Worm (Caenorhabditis elegans) whole organism, young adult: ENCODE data around the gene Y55F3AM.9.

Source experiments
- Y53F4B.3 ChIP-seq: fragments of 200-800 bp; sonication (Bioruptor generic); IDR thresholded peaks from 2 replicates; pipeline ENCODE4 v1.3.6; 2022; ENCODE audit warnings: missing genetic modification reagents, missing genetic modification characterization, missing compliant biosample characterization
- ceh-100 ChIP-seq: fragments of 200-800 bp; sonication (Bioruptor generic); IDR thresholded peaks from 2 replicates; pipeline ENCODE4 v1.3.6; 2022; ENCODE audit warnings: missing genetic modification reagents, missing genetic modification characterization, missing compliant biosample characterization
- him-1 ChIP-seq: sonication (generic microtip); optimal IDR thresholded peaks from 2 replicates; lab custom pipeline; 2016; ENCODE audit warnings: missing genotype, missing genetic modification reagents, missing genetic modification characterization, missing compliant biosample characterization
- lag-1 ChIP-seq: fragments of 200-800 bp; sonication (Bioruptor generic); IDR thresholded peaks from 2 replicates; pipeline ENCODE4 v1.3.6; 2022; ENCODE audit warnings: missing genetic modification reagents, missing genetic modification characterization, missing compliant biosample characterization
- lin-35 ChIP-seq, 3 experiments: fragments of 150-350 bp in 2 of 3; sonication (generic microtip) in 1 of 3; optimal IDR thresholded peaks; 2 replicates each; lab custom pipeline; 2014 to 2018; ENCODE audit warnings: missing biosample characterization in 3 of 3, missing genetic modification characterization in 3 of 3, missing genetic modification reagents in 3 of 3
- lin-54 ChIP-seq: fragments of 200-800 bp; sonication (Bioruptor generic); optimal IDR thresholded peaks from 2 replicates; lab custom pipeline; 2018; ENCODE audit warnings: mild to moderate bottlenecking, missing genetic modification characterization, missing compliant biosample characterization
- nfya-1 ChIP-seq: sonication (generic microtip); optimal IDR thresholded peaks from 2 replicates; lab custom pipeline; 2017; ENCODE audit warnings: antibody characterized with exemption, missing compliant biosample characterization, missing genetic modification characterization, borderline replicate concordance; ENCODE audit not compliant: insufficient read depth
- sptf-2 ChIP-seq: fragments of 200-800 bp; sonication (Bioruptor generic); optimal IDR thresholded peaks from 2 replicates; lab custom pipeline; 2018; ENCODE audit warnings: mild to moderate bottlenecking, missing genetic modification characterization, missing compliant biosample characterization
- unc-130 ChIP-seq: sonication (generic microtip); optimal IDR thresholded peaks from 2 replicates; lab custom pipeline; 2016; ENCODE audit warnings: missing genetic modification reagents, missing genetic modification characterization, missing compliant biosample characterization
- xnd-1 ChIP-seq: sonication (generic microtip); optimal IDR thresholded peaks from 2 replicates; lab custom pipeline; 2016; ENCODE audit warnings: missing genotype, missing genetic modification reagents, missing genetic modification characterization, missing compliant biosample characterization
- zfh-2 ChIP-seq: fragments of 200-800 bp; sonication (Bioruptor generic); conservative IDR thresholded peaks from 2 replicates; pipeline ENCODE4 v1.3.6; 2022; ENCODE audit warnings: missing genetic modification reagents, missing genetic modification characterization, missing compliant biosample characterization
- ztf-3 ChIP-seq: fragments of 200-800 bp; sonication (Bioruptor generic); optimal IDR thresholded peaks from 2 replicates; lab custom pipeline; 2018; ENCODE audit warnings: mild to moderate bottlenecking, missing genetic modification characterization, missing compliant biosample characterization

DNA sequence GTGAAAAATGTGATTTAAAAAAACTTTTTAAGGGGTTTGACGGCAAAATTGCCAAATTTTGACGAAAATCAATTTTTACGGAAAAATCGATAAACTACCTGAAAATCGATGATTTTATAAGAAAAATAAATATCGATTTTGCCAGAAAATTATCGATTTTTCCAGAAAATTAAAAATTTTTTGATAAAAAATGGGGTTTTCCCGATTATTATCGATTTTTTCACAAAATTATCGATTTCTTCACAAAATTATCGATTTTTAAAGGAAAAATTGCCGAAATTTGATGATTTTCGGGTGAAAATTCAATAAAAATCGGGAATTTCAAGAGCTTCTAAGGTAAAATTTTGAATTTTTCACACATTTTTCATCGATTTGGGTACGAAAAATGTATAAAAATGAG lies 2.9 kb downstream of the Y55F3AM.9 start:
- no peak for TF ChIP-seq ceh-100 (GFP tag; lab: Robert Waterston, UW)
- TF ChIP-seq sptf-2: no peak
- TF ChIP-seq nfya-1: no peak
- TF ChIP-seq lag-1: no peak
- TF ChIP-seq lin-54: no peak
- no peak for TF ChIP-seq ztf-3 (GFP tag; lab: Kevin White, UChicago)
- no peak for TF ChIP-seq unc-130 (GFP tag; lab: Kevin White, UChicago)
- TF ChIP-seq xnd-1: no peak
- no peak for TF ChIP-seq Y53F4B.3 (GFP tag; lab: Robert Waterston, UW)
- TF ChIP-seq zfh-2 (GFP tag; lab: Robert Waterston, UW): no peak
- TF ChIP-seq lin-35 (GFP tag; optimal IDR thresholded peaks at IDR 0.05; lab: Kevin White, UChicago): no peak
- no peak for TF ChIP-seq him-1 (tag; lab: Kevin White, UChicago)
